Worm (Caenorhabditis elegans): ENCODE results near the gene npa-1.

- TF ChIP-seq unc-55 (GFP tag; optimal IDR thresholded peaks at IDR 0.05) (no peak), nfya-1 (tag; optimal IDR thresholded peaks at IDR 0.05) (no peak), F13H6.1 (tag; optimal IDR thresholded peaks at IDR 0.05) (no peak), ceh-30 (tag; optimal IDR thresholded peaks at IDR 0.05) (no peak), ceh-34 (tag; optimal IDR thresholded peaks at IDR 0.05) (no peak), ama-1 (optimal IDR thresholded peaks at IDR 0.05) (no peak), unc-86 (tag; optimal IDR thresholded peaks at IDR 0.05) (no peak), sdc-2 (tag; optimal IDR thresholded peaks at IDR 0.05) (no peak), hlh-8 (tag; optimal IDR thresholded peaks at IDR 0.05) (no peak), ets-4 (tag; optimal IDR thresholded peaks at IDR 0.05) (no peak), sox-4 (tag; optimal IDR thresholded peaks at IDR 0.05) (no peak)
These were observed 6.0 kb upstream of the npa-1 start for ce11 chrV:7069605-7070004.
